Fruit fly (Drosophila melanogaster) whole organism, embryonic: ENCODE measurements around the gene CG5498.

Experiments
- BEAF-32 ChIP-seq: fragments of 200-800 bp; sonication (Bioruptor generic); optimal IDR thresholded peaks from 3 replicates; lab custom pipeline; 2017; ENCODE audit warnings: missing biosample characterization, missing genetic modification characterization, mild to moderate bottlenecking, moderate library complexity, missing genetic modification reagents
- Bgb ChIP-seq: fragments of 200-800 bp; sonication (Bioruptor generic); IDR thresholded peaks from 2 replicates; pipeline ENCODE4 v1.3.6; 2022; ENCODE audit warnings: missing biosample characterization, missing genetic modification characterization; ENCODE audit not compliant: partially characterized antibody
- C15 ChIP-seq: fragments of 200-800 bp; sonication (Bioruptor generic); IDR thresholded peaks from 3 replicates; pipeline ENCODE4 v1.3.6; 2022; ENCODE audit warnings: missing biosample characterization, missing genetic modification characterization
- CG10267 ChIP-seq: fragments of 200-800 bp; sonication (Bioruptor generic); optimal IDR thresholded peaks from 2 replicates; lab custom pipeline; 2018; ENCODE audit warnings: missing biosample characterization, mild to moderate bottlenecking, missing genetic modification characterization, moderate library complexity
- CG10462 ChIP-seq: fragments of 200-800 bp; sonication (Bioruptor generic); optimal IDR thresholded peaks from 2 replicates; lab custom pipeline; 2016; ENCODE audit warnings: missing biosample characterization, missing genetic modification characterization
- CG10979 ChIP-seq: fragments of 200-800 bp; sonication (Bioruptor generic); optimal IDR thresholded peaks from 2 replicates; lab custom pipeline; 2018; ENCODE audit warnings: missing biosample characterization, mild to moderate bottlenecking, missing genetic modification characterization, moderate library complexity
- CG11093 ChIP-seq: fragments of 200-800 bp; sonication (Bioruptor generic); IDR thresholded peaks from 3 replicates; pipeline ENCODE4 v1.3.6; 2022; ENCODE audit warnings: missing biosample characterization, missing genetic modification characterization
- CG14710 ChIP-seq: fragments of 200-800 bp; sonication (Bioruptor generic); optimal IDR thresholded peaks from 3 replicates; lab custom pipeline; 2019; ENCODE audit warnings: missing biosample characterization, mild to moderate bottlenecking, missing genetic modification characterization, moderate library complexity
- CG1647 ChIP-seq: fragments of 200-800 bp; sonication (Bioruptor generic); optimal IDR thresholded peaks from 3 replicates; lab custom pipeline; 2016; ENCODE audit warnings: missing biosample characterization, missing genetic modification characterization
- CG16813 ChIP-seq: fragments of 200-800 bp; sonication (Bioruptor generic); IDR thresholded peaks from 3 replicates; pipeline ENCODE4 v1.3.6; 2022; ENCODE audit warnings: missing biosample characterization, missing genetic modification characterization; ENCODE audit not compliant: partially characterized antibody
- CG17829 ChIP-seq: fragments of 200-800 bp; optimal IDR thresholded peaks from 2 replicates; lab custom pipeline; 2019; ENCODE audit warnings: missing biosample characterization, mild to moderate bottlenecking, missing genetic modification characterization, moderate library complexity
- CG2116 ChIP-seq: fragments of 200-800 bp; sonication (Bioruptor generic); optimal IDR thresholded peaks from 3 replicates; lab custom pipeline; 2018; ENCODE audit warnings: missing biosample characterization, mild to moderate bottlenecking, missing genetic modification characterization
- CG2129 ChIP-seq: fragments of 200-800 bp; sonication (Bioruptor generic); IDR thresholded peaks from 2 replicates; pipeline ENCODE4 v1.3.6; 2022; ENCODE audit warnings: missing biosample characterization, missing genetic modification characterization; ENCODE audit not compliant: partially characterized antibody
- CG4617 ChIP-seq: fragments of 200-800 bp; sonication (Bioruptor generic); optimal IDR thresholded peaks from 3 replicates; lab custom pipeline; 2016; ENCODE audit warnings: missing biosample characterization, missing genetic modification characterization, borderline replicate concordance
- CG6791 ChIP-seq: fragments of 200-800 bp; sonication (Bioruptor generic); IDR thresholded peaks from 3 replicates; pipeline ENCODE4 v1.3.6; 2022; ENCODE audit warnings: missing biosample characterization, missing genetic modification characterization; ENCODE audit not compliant: partially characterized antibody
- CG8478 ChIP-seq: fragments of >200 bp; optimal IDR thresholded peaks from 2 replicates; lab custom pipeline; 2018
- CG9797 ChIP-seq: fragments of 200-800 bp; sonication (Bioruptor generic); optimal IDR thresholded peaks from 3 replicates; lab custom pipeline; 2018; ENCODE audit warnings: missing biosample characterization, mild to moderate bottlenecking, missing genetic modification characterization
- Dll ChIP-seq: fragments of 200-800 bp; sonication (Bioruptor generic); IDR thresholded peaks from 4 replicates; pipeline ENCODE4 v1.3.6; 2022; ENCODE audit warnings: missing biosample characterization, missing genetic modification characterization; ENCODE audit not compliant: partially characterized antibody
- Doc3 ChIP-seq: fragments of 200-800 bp; sonication (Bioruptor generic); IDR thresholded peaks from 3 replicates; pipeline ENCODE4 v1.3.6; 2022; ENCODE audit warnings: missing biosample characterization, missing genetic modification characterization; ENCODE audit not compliant: partially characterized antibody
- Dp ChIP-seq: fragments of 200-800 bp; sonication (Bioruptor generic); optimal IDR thresholded peaks from 2 replicates; lab custom pipeline; 2018; ENCODE audit warnings: missing biosample characterization, mild to moderate bottlenecking, missing genetic modification characterization, moderate library complexity
- E2f2 ChIP-seq: fragments of 200-800 bp; sonication (Bioruptor generic); IDR thresholded peaks from 2 replicates; pipeline ENCODE4 v1.3.6; 2022; ENCODE audit warnings: missing biosample characterization, missing genetic modification characterization
- HLH4C ChIP-seq: fragments of 200-800 bp; sonication (Bioruptor generic); IDR thresholded peaks from 3 replicates; pipeline ENCODE4 v1.3.6; 2022; ENCODE audit warnings: missing biosample characterization, missing genetic modification characterization; ENCODE audit not compliant: partially characterized antibody
- HmgZ ChIP-seq: fragments of 200-800 bp; sonication (Bioruptor generic); optimal IDR thresholded peaks from 2 replicates; lab custom pipeline; 2018; ENCODE audit warnings: missing biosample characterization, mild to moderate bottlenecking, missing genetic modification characterization
- Hr3 ChIP-seq: fragments of 200-800 bp; sonication (Bioruptor generic); optimal IDR thresholded peaks from 3 replicates; lab custom pipeline; 2016; ENCODE audit warnings: missing biosample characterization, missing genetic modification characterization
- MBD-R2 ChIP-seq: fragments of 200-800 bp; sonication (Bioruptor generic); IDR thresholded peaks from 2 replicates; pipeline ENCODE4 v1.3.6; 2022; ENCODE audit warnings: missing biosample characterization, missing genetic modification characterization
- Myb ChIP-seq: fragments of 200-800 bp; sonication (Bioruptor generic); optimal IDR thresholded peaks from 2 replicates; lab custom pipeline; 2016; ENCODE audit warnings: missing biosample characterization, missing genetic modification characterization
- Oaz ChIP-seq: fragments of 200-800 bp; sonication (Bioruptor generic); IDR thresholded peaks from 2 replicates; pipeline ENCODE4 v1.3.6; 2022; ENCODE audit warnings: missing biosample characterization, missing genetic modification characterization
- Sry-δ ChIP-seq: fragments of 200-800 bp; sonication (Bioruptor generic); optimal IDR thresholded peaks from 2 replicates; lab custom pipeline; 2016; ENCODE audit warnings: missing biosample characterization, missing genetic modification characterization
- Stat92E ChIP-seq, 3 experiments: fragments of >200 bp in 2 of 3; fragments of 200-800 bp in 1 of 3; sonication (Bioruptor generic) in 1 of 3; optimal IDR thresholded peaks; 2 replicates each; lab custom pipeline; 2017 to 2019; ENCODE audit warnings: missing biosample characterization in 3 of 3, missing genetic modification characterization in 3 of 3, mild to moderate bottlenecking in 1 of 3, moderate library complexity in 1 of 3
- YL-1 ChIP-seq: fragments of 200-800 bp; sonication (Bioruptor generic); optimal IDR thresholded peaks from 3 replicates; lab custom pipeline; 2017; ENCODE audit warnings: missing biosample characterization, mild to moderate bottlenecking, missing genetic modification characterization
- bsh ChIP-seq, 2 experiments: fragments of 200-800 bp; sonication (Bioruptor generic); optimal IDR thresholded peaks; 2 replicates each; lab custom pipeline; 2017 to 2018; ENCODE audit warnings: mild to moderate bottlenecking in 2 of 2, missing biosample characterization in 2 of 2, missing genetic modification characterization in 2 of 2, moderate library complexity in 1 of 2
- crp ChIP-seq, 2 experiments: fragments of 200-800 bp; sonication (Bioruptor generic); optimal IDR thresholded peaks; 2 replicates in 1 of 2; 3 replicates in 1 of 2; lab custom pipeline; 2017; ENCODE audit warnings: missing biosample characterization in 2 of 2, missing genetic modification characterization in 2 of 2, mild to moderate bottlenecking in 1 of 2, moderate library complexity in 1 of 2
- fd64A ChIP-seq: fragments of 200-800 bp; sonication (Bioruptor generic); optimal IDR thresholded peaks from 3 replicates; lab custom pipeline; 2018; ENCODE audit warnings: missing biosample characterization, mild to moderate bottlenecking, missing genetic modification characterization
- hkb ChIP-seq, 2 experiments: fragments of 200-800 bp in 1 of 2; fragments of >200 bp in 1 of 2; sonication (Bioruptor generic) in 1 of 2; IDR thresholded peaks in 1 of 2; optimal IDR thresholded peaks in 1 of 2; 2 replicates each; pipeline versions ENCODE4 v1.3.6 to Lab custom; 2017 to 2022; ENCODE audit warnings: missing biosample characterization in 1 of 2, missing genetic modification characterization in 1 of 2
- knrl ChIP-seq: fragments of 200-800 bp; sonication (Bioruptor generic); IDR thresholded peaks from 3 replicates; pipeline ENCODE4 v1.3.6; 2022; ENCODE audit warnings: missing biosample characterization, missing genetic modification characterization; ENCODE audit not compliant: partially characterized antibody
- maf-S ChIP-seq: fragments of 200-800 bp; sonication (Bioruptor generic); optimal IDR thresholded peaks from 2 replicates; lab custom pipeline; 2016; ENCODE audit warnings: missing biosample characterization, missing genetic modification characterization
- nmo ChIP-seq: fragments of 200-800 bp; sonication (Bioruptor generic); optimal IDR thresholded peaks from 2 replicates; lab custom pipeline; 2018; ENCODE audit warnings: missing biosample characterization, mild to moderate bottlenecking, missing genetic modification characterization, moderate library complexity
- pfk ChIP-seq: fragments of 200-800 bp; sonication (Bioruptor generic); optimal IDR thresholded peaks from 2 replicates; lab custom pipeline; 2018; ENCODE audit warnings: missing biosample characterization, mild to moderate bottlenecking, missing genetic modification characterization, moderate library complexity
- pzg ChIP-seq: fragments of 200-800 bp; sonication (Bioruptor generic); optimal IDR thresholded peaks from 3 replicates; lab custom pipeline; 2018; ENCODE audit warnings: missing biosample characterization, mild to moderate bottlenecking, missing genetic modification characterization, moderate library complexity
- row ChIP-seq: fragments of 200-800 bp; sonication (Bioruptor generic); IDR thresholded peaks from 3 replicates; pipeline ENCODE4 v1.3.6; 2022; ENCODE audit warnings: missing biosample characterization, missing genetic modification characterization
- sna ChIP-seq: fragments of 200-800 bp; sonication (Bioruptor generic); IDR thresholded peaks from 2 replicates; pipeline ENCODE4 v1.3.6; 2022; ENCODE audit warnings: missing biosample characterization, missing genetic modification characterization; ENCODE audit not compliant: partially characterized antibody
- so ChIP-seq: fragments of 200-800 bp; sonication (Bioruptor generic); IDR thresholded peaks from 3 replicates; pipeline ENCODE4 v1.3.6; 2022; ENCODE audit warnings: missing biosample characterization, missing genetic modification characterization
- stwl ChIP-seq: fragments of 200-800 bp; sonication (Bioruptor generic); optimal IDR thresholded peaks from 3 replicates; lab custom pipeline; 2018; ENCODE audit warnings: missing biosample characterization, mild to moderate bottlenecking, missing genetic modification characterization, moderate library complexity
- trem ChIP-seq: fragments of 200-800 bp; optimal IDR thresholded peaks from 3 replicates; lab custom pipeline; 2019; ENCODE audit warnings: missing biosample characterization, mild to moderate bottlenecking, missing genetic modification characterization, moderate library complexity
- twi ChIP-seq: fragments of 200-800 bp; optimal IDR thresholded peaks from 2 replicates; lab custom pipeline; 2019; ENCODE audit warnings: missing biosample characterization, mild to moderate bottlenecking, missing genetic modification characterization, moderate library complexity
- unc-4 ChIP-seq: fragments of 200-800 bp; sonication (Bioruptor generic); IDR thresholded peaks from 2 replicates; pipeline ENCODE4 v1.3.6; 2022; ENCODE audit warnings: missing biosample characterization, missing genetic modification characterization; ENCODE audit not compliant: partially characterized antibody
- zen2 ChIP-seq: fragments of 200-800 bp; sonication (Bioruptor generic); IDR thresholded peaks from 3 replicates; pipeline ENCODE4 v1.3.6; 2022; ENCODE audit warnings: missing biosample characterization, missing genetic modification characterization; ENCODE audit not compliant: partially characterized antibody

CG5498 gene

dm6 chr3L:20356613-20357012, 27.3 kb downstream of the CG5498 start, which contains the start of gene kin17 (continued):
- TF ChIP-seq knrl (GFP tag; lab: Robert Waterston, UW): peak; percentile 64
- peak; percentile 39 for TF ChIP-seq CG14710 (tag; lab: Kevin White, UChicago)
- TF ChIP-seq Dp (GFP tag; lab: Kevin White, UChicago): peak; percentile 84
- TF ChIP-seq stwl (tag; lab: Kevin White, UChicago): peak; percentile 91
- peak; percentile 78 for TF ChIP-seq pzg (GFP tag; lab: Kevin White, UChicago)
- TF ChIP-seq fd64A (GFP tag; lab: Kevin White, UChicago): no peak
- TF ChIP-seq nmo (GFP tag; lab: Kevin White, UChicago): peak; percentile 6
- no peak for TF ChIP-seq CG11093 (GFP tag; lab: Robert Waterston, UW)
- TF ChIP-seq Oaz (GFP tag; lab: Robert Waterston, UW): no peak
- TF ChIP-seq CG2116 (GFP tag; lab: Kevin White, UChicago): peak; percentile 2
- peak; percentile 76; the same call in 3 of the 4 replicates for TF ChIP-seq Dll
- peak; percentile 64 for TF ChIP-seq trem (tag; lab: Kevin White, UChicago)
- 0 out of 3 replicates have a peak, but pooled peaks have one; percentile 36 for TF ChIP-seq HLH4C (GFP tag; lab: Robert Waterston, UW)
- peak; percentile 51; the same call in 1 of the 2 replicates for TF ChIP-seq sna (GFP tag; lab: Robert Waterston, UW)
- no peak for TF ChIP-seq twi (tag; lab: Kevin White, UChicago)
- TF ChIP-seq Stat92E (GFP tag; optimal IDR thresholded peaks at IDR 0.05; lab: Kevin White, UChicago): peak in 1 of 3 experiments; percentile 20
- peak; percentile 14; the same call in 1 of the 3 replicates for TF ChIP-seq row (GFP tag; lab: Robert Waterston, UW)
- TF ChIP-seq Myb (GFP tag; lab: Kevin White, UChicago): peak; percentile 52
- TF ChIP-seq CG2129 (GFP tag; lab: Robert Waterston, UW): 0 out of 2 replicates have a peak, but pooled peaks have one; percentile 17
- peak; percentile 71 for TF ChIP-seq CG16813
- peak; percentile 68 for TF ChIP-seq CG4617 (GFP tag; lab: Kevin White, UChicago)
- peak; percentile 8 for TF ChIP-seq CG10462 (GFP tag; lab: Kevin White, UChicago)
- TF ChIP-seq YL-1 (GFP tag; lab: Kevin White, UChicago): peak; percentile 58
- TF ChIP-seq BEAF-32 (GFP tag; lab: Kevin White, UChicago): peak; percentile 80
- no peak for TF ChIP-seq CG8478
- TF ChIP-seq CG10267: peak; percentile 35
- TF ChIP-seq HmgZ (tag; lab: Kevin White, UChicago): peak; percentile 24
- TF ChIP-seq Sry-δ (GFP tag; lab: Kevin White, UChicago): peak; percentile 66
- TF ChIP-seq maf-S: no peak
- TF ChIP-seq CG6791: peak; percentile 73; the same call in 2 of the 3 replicates
- no peak for TF ChIP-seq bsh (GFP tag; optimal IDR thresholded peaks at IDR 0.05; lab: Kevin White, UChicago)
- TF ChIP-seq Hr3 (GFP tag; lab: Kevin White, UChicago): no peak
- no peak for TF ChIP-seq pfk (GFP tag; lab: Kevin White, UChicago)
- TF ChIP-seq CG17829: peak; percentile 3
- TF ChIP-seq CG1647 (GFP tag; lab: Kevin White, UChicago): no peak
- peak in 1 of 2 experiments; percentile 60 for TF ChIP-seq crp (GFP tag; optimal IDR thresholded peaks at IDR 0.05; lab: Kevin White, UChicago)
- TF ChIP-seq unc-4: peak; percentile 74
- TF ChIP-seq Bgb (GFP tag; lab: Robert Waterston, UW): peak; percentile 74
- TF ChIP-seq CG9797 (GFP tag; lab: Kevin White, UChicago): peak; percentile 84
- TF ChIP-seq Doc3 (GFP tag; lab: Robert Waterston, UW): peak; percentile 45; the same call in 1 of the 3 replicates
- TF ChIP-seq so (GFP tag; lab: Robert Waterston, UW): 0 out of 3 replicates have a peak, but pooled peaks have one; percentile 13
- no peak for TF ChIP-seq C15
- TF ChIP-seq MBD-R2: peak; percentile 69
- TF ChIP-seq CG10979: no peak
- TF ChIP-seq hkb (optimal IDR thresholded peaks at IDR 0.05; lab: Kevin White, UChicago): no peak
- no peak for TF ChIP-seq hkb (GFP tag; IDR thresholded peaks at IDR 0.05; lab: Robert Waterston, UW)
- peak; percentile 90 for TF ChIP-seq E2f2
- TF ChIP-seq zen2 (GFP tag; lab: Robert Waterston, UW): peak; percentile 54; the same call in 2 of the 3 replicates
